Fruit fly (Drosophila melanogaster): ENCODE measurements around the gene Plzf.

The Plzf gene

DNA sequence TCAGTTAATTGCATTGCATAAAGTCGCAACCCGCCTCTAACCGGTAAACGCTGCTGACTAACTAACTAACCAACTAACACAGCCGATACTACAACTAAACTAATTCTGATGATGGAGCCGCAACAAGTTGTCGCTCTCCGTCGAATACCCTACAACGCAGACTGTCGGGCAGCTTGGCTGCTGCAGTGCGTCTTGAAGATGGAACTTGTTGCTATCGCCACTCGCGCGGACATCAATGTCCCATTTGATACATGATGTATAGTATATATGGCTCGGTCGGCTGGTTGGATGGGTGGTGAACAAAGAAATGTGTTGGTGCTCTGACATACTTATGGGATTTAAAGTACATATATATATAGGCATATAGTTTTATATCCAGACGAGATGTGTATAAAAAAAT is 23.2 kb downstream of the Plzf start (continued):
- TF ChIP-seq CG34406 (GFP tag; optimal IDR thresholded peaks at IDR 0.05), result no peak
- TF ChIP-seq CG7368 (GFP tag; optimal IDR thresholded peaks at IDR 0.05), result no peak
- no peak for TF ChIP-seq CG8119 (GFP tag; IDR thresholded peaks at IDR 0.05)
- TF ChIP-seq OdsH (GFP tag; optimal IDR thresholded peaks at IDR 0.05), result no peak
- peak; percentile 17 for TF ChIP-seq cyc (GFP tag; optimal IDR thresholded peaks at IDR 0.05)
- TF ChIP-seq Eip93F (GFP tag; optimal IDR thresholded peaks at IDR 0.05), result no peak
- no peak for TF ChIP-seq Hr4 (GFP tag; optimal IDR thresholded peaks at IDR 0.05)
- TF ChIP-seq CG31627 (GFP tag; optimal IDR thresholded peaks at IDR 0.05), result peak; percentile 31
- peak; percentile 4 for TF ChIP-seq Sox102F (GFP tag; optimal IDR thresholded peaks at IDR 0.05)
- peak; percentile 22 for TF ChIP-seq CG10631 (GFP tag; optimal IDR thresholded peaks at IDR 0.05)
- no peak for TF ChIP-seq pdm3 (GFP tag; optimal IDR thresholded peaks at IDR 0.05)
- no peak for TF ChIP-seq CG11762 (GFP tag; optimal IDR thresholded peaks at IDR 0.05; ENCODE audit: insufficient read depth)
- peak; percentile 8 for TF ChIP-seq achi (GFP tag; optimal IDR thresholded peaks at IDR 0.05)
- peak; percentile 61 for TF ChIP-seq Sox14 (GFP tag; optimal IDR thresholded peaks at IDR 0.05)
- TF ChIP-seq CG11902 (GFP tag; optimal IDR thresholded peaks at IDR 0.05), result no peak
- no peak for TF ChIP-seq CG10669 (GFP tag; optimal IDR thresholded peaks at IDR 0.05)
- TF ChIP-seq CG6854 (GFP tag; optimal IDR thresholded peaks at IDR 0.05), result no peak
- no peak for TF ChIP-seq lz (GFP tag; optimal IDR thresholded peaks at IDR 0.05)
- peak; percentile 7 for TF ChIP-seq CG32006 (GFP tag; optimal IDR thresholded peaks at IDR 0.05)
- TF ChIP-seq Gug (GFP tag; IDR thresholded peaks at IDR 0.05), result no peak
- TF ChIP-seq CG6808 (GFP tag; optimal IDR thresholded peaks at IDR 0.05), result peak; percentile 33
- peak; percentile 54; the same call in 2 of the 3 replicates for TF ChIP-seq CG6163 (GFP tag; IDR thresholded peaks at IDR 0.05)
- TF ChIP-seq CG15336 (GFP tag; IDR thresholded peaks at IDR 0.05), result peak; percentile 49
- TF ChIP-seq spab (GFP tag; optimal IDR thresholded peaks at IDR 0.05), result peak; percentile 27

DNA sequence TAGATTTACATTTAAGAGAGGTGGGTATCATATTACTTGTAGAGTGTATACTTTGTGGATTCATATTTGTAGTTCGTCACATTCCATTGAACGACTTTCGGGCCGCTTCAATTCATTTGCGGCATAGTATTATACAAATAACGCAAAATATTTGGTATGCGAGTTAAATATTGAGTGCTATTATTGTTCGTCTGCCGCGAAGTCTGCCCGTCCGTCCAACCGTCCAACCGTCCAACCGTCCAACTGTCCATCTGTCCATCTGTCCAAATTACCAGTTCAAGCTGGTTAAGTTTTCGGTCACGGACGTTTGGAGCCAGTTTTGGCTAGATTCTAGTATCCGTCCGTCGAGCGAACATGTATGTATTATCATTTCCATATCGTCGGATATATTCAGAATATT is 24.6 kb downstream of the Plzf start:
- TF ChIP-seq Sox14 (GFP tag; optimal IDR thresholded peaks at IDR 0.05) (no peak), Hr38 (GFP tag; optimal IDR thresholded peaks at IDR 0.05) (no peak), vri (GFP tag; optimal IDR thresholded peaks at IDR 0.05) (no peak), fkh (GFP tag; optimal IDR thresholded peaks at IDR 0.05) (no peak), Ets21C (GFP tag; optimal IDR thresholded peaks at IDR 0.05) (no peak), fd85E (GFP tag; optimal IDR thresholded peaks at IDR 0.05) (no peak), pdm3 (GFP tag; optimal IDR thresholded peaks at IDR 0.05) (no peak), CG15336 (GFP tag; IDR thresholded peaks at IDR 0.05) (no peak), CG6276 (GFP tag; optimal IDR thresholded peaks at IDR 0.05) (no peak), topi (GFP tag; optimal IDR thresholded peaks at IDR 0.05) (no peak), CG11294 (GFP tag; IDR thresholded peaks at IDR 0.05) (no peak), Met (GFP tag; optimal IDR thresholded peaks at IDR 0.05) (no peak), dac (GFP tag; optimal IDR thresholded peaks at IDR 0.05) (no peak), Lpt (GFP tag; optimal IDR thresholded peaks at IDR 0.05) (no peak), CG3032 (tag; optimal IDR thresholded peaks at IDR 0.05) (no peak), CG1621 (tag; optimal IDR thresholded peaks at IDR 0.05) (no peak), CG32006 (GFP tag; optimal IDR thresholded peaks at IDR 0.05) (no peak), CG34406 (GFP tag; optimal IDR thresholded peaks at IDR 0.05) (no peak), dsx (GFP tag; optimal IDR thresholded peaks at IDR 0.05; ENCODE audit: poor library complexity, severe bottlenecking) (no peak)

DNA sequence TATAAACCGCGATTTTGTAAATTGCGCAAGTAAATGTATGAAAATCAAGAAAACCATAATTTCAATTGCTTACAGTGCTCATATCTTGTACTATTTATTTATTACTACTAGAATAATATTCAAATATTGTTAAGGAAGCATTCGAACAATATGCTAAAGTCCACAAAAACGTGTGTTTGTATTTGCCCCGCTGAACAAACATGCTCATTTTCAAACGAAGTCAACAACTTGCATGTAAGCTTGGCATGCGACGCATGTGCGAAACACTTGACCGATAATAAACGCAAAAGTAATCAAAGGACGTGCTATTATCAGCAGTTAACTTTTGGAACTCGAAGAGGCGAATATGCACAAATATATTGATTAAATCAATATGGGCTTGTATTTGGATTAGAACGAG is 27.5 kb downstream of the Plzf start:
- TF ChIP-seq svp (GFP tag) (no peak), vri (GFP tag; optimal IDR thresholded peaks at IDR 0.05) (peak; percentile 38), Eip78C (GFP tag) (peak; percentile 17), fd85E (GFP tag; optimal IDR thresholded peaks at IDR 0.05) (no peak), fkh (GFP tag; optimal IDR thresholded peaks at IDR 0.05) (peak; percentile 68), esn (GFP tag; optimal IDR thresholded peaks at IDR 0.05) (peak; percentile 5), Sox15 (GFP tag; optimal IDR thresholded peaks at IDR 0.05) (no peak)

Measured in whole organism, prepupa.